Fruit fly (Drosophila melanogaster) Kc167 (cell line): ENCODE measurements around the gene Srg1.

Experiments
- Myc ChIP-seq: fragments of >200 bp; optimal IDR thresholded peaks from 2 replicates; lab custom pipeline; 2017; ENCODE audit warnings: missing external identifiers
- Sin3A ChIP-seq: fragments of >200 bp; optimal IDR thresholded peaks from 2 replicates; lab custom pipeline; 2018; ENCODE audit warnings: missing external identifiers
- h ChIP-seq: fragments of >200 bp; optimal IDR thresholded peaks from 3 replicates; lab custom pipeline; 2018; ENCODE audit warnings: missing external identifiers
- insv ChIP-seq: fragments of >200 bp; optimal IDR thresholded peaks from 3 replicates; lab custom pipeline; 2018; ENCODE audit warnings: missing external identifiers
- psq ChIP-seq: fragments of >200 bp; optimal IDR thresholded peaks from 2 replicates; lab custom pipeline; 2017; ENCODE audit warnings: missing external identifiers
- ttk ChIP-seq: sonication (Bioruptor generic); optimal IDR thresholded peaks from 2 replicates; lab custom pipeline; 2017; ENCODE audit warnings: missing external identifiers

dm6 chr3R:24841063-24841462 is 23.5 kb downstream of the Srg1 start, which contains the start of gene CG33658:
- no peak for TF ChIP-seq h (lab: Kevin White, UChicago)
- TF ChIP-seq ttk: no peak
- TF ChIP-seq insv: no peak
- TF ChIP-seq Sin3A: no peak
- TF ChIP-seq Myc (lab: Kevin White, UChicago): no peak
- TF ChIP-seq psq (lab: Kevin White, UChicago): no peak
